Worm (Caenorhabditis elegans) whole organism, late embryonic: ENCODE data around the gene fbxc-32.

ENCODE experiments used
- C08G9.2 ChIP-seq: sonication (generic microtip); optimal IDR thresholded peaks from 2 replicates; lab custom pipeline; 2016; ENCODE audit warnings: mild to moderate bottlenecking, missing genetic modification characterization, moderate library complexity, missing compliant biosample characterization
- F13H6.1 ChIP-seq: sonication (generic microtip); optimal IDR thresholded peaks from 2 replicates; lab custom pipeline; 2016; ENCODE audit warnings: missing genetic modification characterization, missing compliant biosample characterization
- K09A11.1 ChIP-seq: sonication (generic microtip); optimal IDR thresholded peaks from 2 replicates; lab custom pipeline; 2017; ENCODE audit warnings: antibody characterized with exemption, mild to moderate bottlenecking, missing genetic modification characterization, missing compliant biosample characterization; ENCODE audit not compliant: insufficient read depth
- Y22D7AL.16 ChIP-seq: sonication (generic microtip); optimal IDR thresholded peaks from 2 replicates; lab custom pipeline; 2016; ENCODE audit warnings: missing genetic modification characterization, missing compliant biosample characterization
- ama-1 ChIP-seq: fragments of 150-350 bp; optimal IDR thresholded peaks from 2 replicates; lab custom pipeline; 2014
- ceh-14 ChIP-seq: sonication (generic microtip); optimal IDR thresholded peaks from 2 replicates; lab custom pipeline; 2016; ENCODE audit warnings: missing genotype, missing genetic modification characterization, missing compliant biosample characterization
- ceh-19 ChIP-seq: fragments of 200-800 bp; sonication (Bioruptor generic); optimal IDR thresholded peaks from 2 replicates; lab custom pipeline; 2018; ENCODE audit warnings: mild to moderate bottlenecking, missing genetic modification characterization, missing compliant biosample characterization
- ceh-24 ChIP-seq: sonication (generic microtip); optimal IDR thresholded peaks from 2 replicates; lab custom pipeline; 2016; ENCODE audit warnings: mild to moderate bottlenecking, missing genetic modification characterization, missing compliant biosample characterization
- ceh-31 ChIP-seq: sonication (generic microtip); optimal IDR thresholded peaks from 2 replicates; lab custom pipeline; 2016; ENCODE audit warnings: missing genetic modification characterization, missing compliant biosample characterization
- ceh-9 ChIP-seq: sonication (generic microtip); optimal IDR thresholded peaks from 2 replicates; lab custom pipeline; 2016; ENCODE audit warnings: mild to moderate bottlenecking, missing genetic modification characterization, inconsistent platforms, missing compliant biosample characterization
- dve-1 ChIP-seq: sonication (generic microtip); optimal IDR thresholded peaks from 2 replicates; lab custom pipeline; 2017; ENCODE audit warnings: antibody characterized with exemption, mild to moderate bottlenecking, missing genetic modification characterization, missing compliant biosample characterization
- elt-2 ChIP-seq: sonication (generic microtip); optimal IDR thresholded peaks from 2 replicates; lab custom pipeline; 2016; ENCODE audit warnings: missing genetic modification reagents, missing genetic modification characterization, missing compliant biosample characterization
- elt-4 ChIP-seq: sonication (generic microtip); optimal IDR thresholded peaks from 2 replicates; lab custom pipeline; 2016; ENCODE audit warnings: missing genetic modification characterization, missing compliant biosample characterization
- fax-1 ChIP-seq: sonication (generic microtip); optimal IDR thresholded peaks from 2 replicates; lab custom pipeline; 2016; ENCODE audit warnings: missing genotype, missing genetic modification characterization, missing compliant biosample characterization
- fkh-10 ChIP-seq: fragments of 150-350 bp; optimal IDR thresholded peaks from 2 replicates; lab custom pipeline; 2014; ENCODE audit warnings: missing biosample characterization, missing genetic modification reagents, missing genetic modification characterization
- fkh-6 ChIP-seq: sonication (generic microtip); optimal IDR thresholded peaks from 2 replicates; lab custom pipeline; 2016; ENCODE audit warnings: missing genetic modification characterization, missing compliant biosample characterization
- gmeb-2 ChIP-seq: sonication (generic microtip); optimal IDR thresholded peaks from 2 replicates; lab custom pipeline; 2016; ENCODE audit warnings: missing genetic modification characterization, inconsistent platforms, missing compliant biosample characterization
- hlh-13 ChIP-seq: fragments of 200-800 bp; sonication (Bioruptor generic); optimal IDR thresholded peaks from 2 replicates; lab custom pipeline; 2018; ENCODE audit warnings: mild to moderate bottlenecking, missing genetic modification characterization, missing compliant biosample characterization
- hlh-15 ChIP-seq: sonication (generic microtip); optimal IDR thresholded peaks from 2 replicates; lab custom pipeline; 2016; ENCODE audit warnings: missing genetic modification characterization, missing compliant biosample characterization
- hlh-30 ChIP-seq: sonication (generic microtip); optimal IDR thresholded peaks from 2 replicates; lab custom pipeline; 2017; ENCODE audit warnings: antibody characterized with exemption, missing genetic modification characterization, missing compliant biosample characterization; ENCODE audit not compliant: insufficient read depth
- hlh-6 ChIP-seq: sonication (generic microtip); optimal IDR thresholded peaks from 2 replicates; lab custom pipeline; 2016; ENCODE audit warnings: missing genotype, missing genetic modification characterization, missing compliant biosample characterization
- lin-11 ChIP-seq: fragments of 200-800 bp; sonication (Bioruptor generic); optimal IDR thresholded peaks from 2 replicates; lab custom pipeline; 2018; ENCODE audit warnings: mild to moderate bottlenecking, missing genetic modification characterization, missing compliant biosample characterization
- nfya-1 ChIP-seq: sonication (generic microtip); optimal IDR thresholded peaks from 2 replicates; lab custom pipeline; 2017; ENCODE audit warnings: missing genetic modification characterization, mild to moderate bottlenecking, missing compliant biosample characterization, antibody characterized with exemption, moderate library complexity
- nhr-232 ChIP-seq: sonication (generic microtip); optimal IDR thresholded peaks from 2 replicates; lab custom pipeline; 2016; ENCODE audit warnings: missing genetic modification characterization, missing compliant biosample characterization
- pat-9 ChIP-seq: fragments of 200-800 bp; sonication (Bioruptor generic); optimal IDR thresholded peaks from 2 replicates; lab custom pipeline; 2018; ENCODE audit warnings: mild to moderate bottlenecking, missing genetic modification characterization, moderate library complexity, missing compliant biosample characterization
- pha-2 ChIP-seq: sonication (generic microtip); optimal IDR thresholded peaks from 2 replicates; lab custom pipeline; 2017; ENCODE audit warnings: mild to moderate bottlenecking, missing genetic modification characterization, missing compliant biosample characterization
- pha-4 ChIP-seq: fragments of 150-350 bp; optimal IDR thresholded peaks from 2 replicates; lab custom pipeline; 2018; ENCODE audit warnings: missing biosample characterization, missing genetic modification reagents, missing genetic modification characterization
- pqm-1 ChIP-seq: sonication (generic microtip); optimal IDR thresholded peaks from 2 replicates; lab custom pipeline; 2016; ENCODE audit warnings: missing genetic modification characterization, missing compliant biosample characterization
- ref-2 ChIP-seq: sonication (generic microtip); optimal IDR thresholded peaks from 2 replicates; lab custom pipeline; 2016; ENCODE audit warnings: missing genetic modification characterization, missing compliant biosample characterization
- rnt-1 ChIP-seq: sonication (generic microtip); optimal IDR thresholded peaks from 2 replicates; lab custom pipeline; 2016; ENCODE audit warnings: missing genetic modification characterization, missing compliant biosample characterization
- sox-4 ChIP-seq: sonication (generic microtip); optimal IDR thresholded peaks from 2 replicates; lab custom pipeline; 2017; ENCODE audit warnings: mild to moderate bottlenecking, missing genetic modification characterization, inconsistent platforms, missing compliant biosample characterization
- syd-9 ChIP-seq: sonication (generic microtip); optimal IDR thresholded peaks from 2 replicates; lab custom pipeline; 2016; ENCODE audit warnings: mild to moderate bottlenecking, missing genetic modification characterization, moderate library complexity, missing compliant biosample characterization
- tbx-2 ChIP-seq: sonication (generic microtip); optimal IDR thresholded peaks from 2 replicates; lab custom pipeline; 2016; ENCODE audit warnings: missing genetic modification characterization, missing compliant biosample characterization
- tbx-7 ChIP-seq: sonication (generic microtip); optimal IDR thresholded peaks from 2 replicates; lab custom pipeline; 2016; ENCODE audit warnings: missing genotype, missing genetic modification characterization, missing compliant biosample characterization
- ttx-3 ChIP-seq: sonication (generic microtip); optimal IDR thresholded peaks from 2 replicates; lab custom pipeline; 2016; ENCODE audit warnings: missing genetic modification reagents, missing genetic modification characterization, missing compliant biosample characterization
- unc-55 ChIP-seq: sonication (generic microtip); optimal IDR thresholded peaks from 2 replicates; lab custom pipeline; 2017; ENCODE audit warnings: missing biosample characterization, missing genetic modification reagents, missing genetic modification characterization
- zip-5 ChIP-seq: sonication (generic microtip); optimal IDR thresholded peaks from 2 replicates; lab custom pipeline; 2016; ENCODE audit warnings: missing genetic modification characterization, missing compliant biosample characterization
- ztf-16 ChIP-seq: sonication (generic microtip); optimal IDR thresholded peaks from 2 replicates; lab custom pipeline; 2017; ENCODE audit warnings: missing genetic modification characterization, missing compliant biosample characterization

The fbxc-32 gene

ce11 chrII:915780-916179 lies 32.2 kb downstream of the fbxc-32 start, which contains the start of gene fbxc-29:
fbxc-29 (plus strand) TSS chrII:916080.
- TF ChIP-seq ceh-14 (no peak), ceh-19 (GFP tag; lab: Kevin White, UChicago) (no peak), zip-5 (no peak), hlh-13 (no peak), elt-4 (tag; lab: Kevin White, UChicago) (no peak), syd-9 (tag; lab: Kevin White, UChicago) (no peak), fkh-10 (GFP tag; lab: Kevin White, UChicago) (no peak), fax-1 (tag; lab: Kevin White, UChicago) (no peak), sox-4 (tag; lab: Kevin White, UChicago) (no peak), ceh-24 (tag; lab: Kevin White, UChicago) (no peak), ref-2 (no peak), hlh-6 (tag; lab: Kevin White, UChicago) (no peak), C08G9.2 (tag; lab: Kevin White, UChicago) (no peak), rnt-1 (tag; lab: Kevin White, UChicago) (no peak), pha-2 (tag; lab: Kevin White, UChicago) (no peak), hlh-15 (tag; lab: Kevin White, UChicago) (no peak)

ce11 chrII:915206-915605 lies 32.8 kb downstream of the fbxc-32 start:
- TF ChIP-seq elt-4 (tag; lab: Kevin White, UChicago) (no peak), dve-1 (tag; lab: Kevin White, UChicago) (peak; percentile 41), ceh-9 (tag; lab: Kevin White, UChicago) (no peak), K09A11.1 (no peak), gmeb-2 (tag; lab: Kevin White, UChicago) (no peak), fkh-6 (tag; lab: Kevin White, UChicago) (no peak), ttx-3 (tag; lab: Kevin White, UChicago) (no peak), hlh-6 (tag; lab: Kevin White, UChicago) (no peak), sox-4 (tag; lab: Kevin White, UChicago) (no peak), ceh-31 (no peak), elt-2 (tag; lab: Kevin White, UChicago) (peak; percentile 100), unc-55 (GFP tag; lab: Kevin White, UChicago) (no peak), syd-9 (tag; lab: Kevin White, UChicago) (no peak), C08G9.2 (tag; lab: Kevin White, UChicago) (no peak), nhr-232 (tag; lab: Kevin White, UChicago) (no peak), pqm-1 (tag; lab: Kevin White, UChicago) (peak; percentile 70), pha-4 (no peak)

DNA sequence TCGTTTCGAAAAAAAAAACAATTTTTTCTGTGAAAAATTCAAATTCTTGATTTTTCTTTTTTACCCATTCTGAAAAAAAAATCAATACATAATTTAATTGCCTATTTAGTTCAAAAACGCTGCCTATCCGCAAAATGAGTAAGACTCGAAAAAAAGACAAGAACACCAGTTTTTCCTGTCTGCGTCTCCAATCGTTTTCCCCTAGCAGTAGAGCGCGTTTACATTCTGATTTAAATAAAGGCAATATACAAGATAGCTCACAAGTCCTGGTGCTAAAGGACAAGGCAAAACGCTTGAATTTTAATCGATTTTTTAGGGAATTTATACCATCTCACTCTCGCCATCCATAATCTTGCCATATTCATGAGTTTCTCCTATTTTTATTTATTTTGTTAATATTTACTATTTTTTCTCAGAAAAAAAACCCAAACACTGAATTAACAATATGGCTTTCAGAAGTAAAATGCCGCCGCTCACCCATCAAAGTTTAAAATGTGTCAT lies 34.7 kb downstream of the fbxc-32 start, which contains the start of gene fbxc-33:
fbxc-33 (plus strand) TSS at position 451 of the 501 bp plus-strand sequence.
- TF ChIP-seq nfya-1 (tag; lab: Kevin White, UChicago) (peak; percentile 9), zip-5 (no peak)

- TF ChIP-seq ztf-16 (tag; lab: Kevin White, UChicago) (no peak), zip-5 (no peak), ama-1 (lab: Kevin White, UChicago) (no peak)
- TF ChIP-seq, all 69 proteins: peak for 0
Measured at ce11 chrII:911680-912079, 36.3 kb downstream of the fbxc-32 start, which contains the start of gene fbxc-31. fbxc-31 (plus strand) TSS chrII:911980.

- TF ChIP-seq elt-2 (tag; lab: Kevin White, UChicago) (no peak), Y22D7AL.16 (tag; lab: Kevin White, UChicago) (no peak), pat-9 (tag; lab: Kevin White, UChicago) (no peak), F13H6.1 (tag; lab: Kevin White, UChicago) (no peak), lin-11 (tag; lab: Kevin White, UChicago) (no peak), tbx-7 (no peak), syd-9 (tag; lab: Kevin White, UChicago) (no peak), ceh-14 (no peak), elt-4 (tag; lab: Kevin White, UChicago) (no peak), tbx-2 (tag; lab: Kevin White, UChicago) (no peak), hlh-30 (no peak)
Measured at ce11 chrII:909554-909953, 38.4 kb downstream of the fbxc-32 start, which contains the start of the genes fbxc-24 and fbxc-27. fbxc-24 (minus strand) TSS chrII:909654. fbxc-27 (plus strand) TSS chrII:909769.
